Fruit fly (Drosophila melanogaster) whole organism, embryonic: ENCODE measurements around the gene snky.

ENCODE experiments used
- Antp ChIP-seq: fragments of 200-800 bp; sonication (Bioruptor generic); optimal IDR thresholded peaks from 3 replicates; lab custom pipeline; 2016; ENCODE audit warnings: missing biosample characterization, missing genetic modification characterization
- Bteb2 ChIP-seq: fragments of 200-800 bp; sonication (Bioruptor generic); optimal IDR thresholded peaks from 2 replicates; lab custom pipeline; 2016; ENCODE audit warnings: missing biosample characterization, missing genetic modification characterization
- CG10267 ChIP-seq: fragments of 200-800 bp; sonication (Bioruptor generic); optimal IDR thresholded peaks from 2 replicates; lab custom pipeline; 2018; ENCODE audit warnings: missing biosample characterization, mild to moderate bottlenecking, missing genetic modification characterization, moderate library complexity
- CG10565 ChIP-seq: fragments of 200-800 bp; sonication (Bioruptor generic); optimal IDR thresholded peaks from 3 replicates; lab custom pipeline; 2016; ENCODE audit warnings: missing biosample characterization, mild to moderate bottlenecking, missing genetic modification characterization
- CG12659 ChIP-seq: fragments of 200-800 bp; sonication (Bioruptor generic); optimal IDR thresholded peaks from 3 replicates; lab custom pipeline; 2017; ENCODE audit warnings: mild to moderate bottlenecking, missing biosample characterization, missing genetic modification reagents, missing genetic modification characterization
- CG12942 ChIP-seq: fragments of 200-800 bp; sonication (Bioruptor generic); optimal IDR thresholded peaks from 3 replicates; lab custom pipeline; 2016; ENCODE audit warnings: missing biosample characterization, missing genetic modification characterization
- CG14441 ChIP-seq: fragments of 200-800 bp; sonication (Bioruptor generic); IDR thresholded peaks from 2 replicates; pipeline ENCODE4 v1.3.6; 2022; ENCODE audit warnings: missing biosample characterization, missing genetic modification characterization
- CG14710 ChIP-seq: fragments of 200-800 bp; sonication (Bioruptor generic); optimal IDR thresholded peaks from 3 replicates; lab custom pipeline; 2019; ENCODE audit warnings: missing biosample characterization, mild to moderate bottlenecking, missing genetic modification characterization, moderate library complexity
- CG15269 ChIP-seq: fragments of 200-800 bp; sonication (Bioruptor generic); optimal IDR thresholded peaks from 2 replicates; lab custom pipeline; 2018; ENCODE audit warnings: missing biosample characterization, mild to moderate bottlenecking, missing genetic modification characterization, moderate library complexity
- CG1529 ChIP-seq: fragments of 200-800 bp; sonication (Bioruptor generic); optimal IDR thresholded peaks from 3 replicates; lab custom pipeline; 2018; ENCODE audit warnings: missing biosample characterization, missing genetic modification characterization
- CG30403 ChIP-seq: fragments of 200-800 bp; sonication (Bioruptor generic); optimal IDR thresholded peaks from 3 replicates; lab custom pipeline; 2016; ENCODE audit warnings: missing biosample characterization, missing genetic modification characterization
- CG30431 ChIP-seq: fragments of 200-800 bp; sonication (Bioruptor generic); optimal IDR thresholded peaks from 2 replicates; lab custom pipeline; 2017; ENCODE audit warnings: missing biosample characterization, missing genetic modification characterization
- CG31388 ChIP-seq: fragments of 200-800 bp; sonication (Bioruptor generic); optimal IDR thresholded peaks from 2 replicates; lab custom pipeline; 2016; ENCODE audit warnings: missing biosample characterization, missing genetic modification characterization
- CG31441 ChIP-seq: fragments of 200-800 bp; sonication (Bioruptor generic); IDR thresholded peaks from 2 replicates; pipeline ENCODE4 v1.3.6; 2022; ENCODE audit warnings: missing biosample characterization, missing genetic modification characterization
- CG32767 ChIP-seq: fragments of 200-800 bp; sonication (Bioruptor generic); IDR thresholded peaks from 2 replicates; pipeline ENCODE4 v1.3.6; 2022; ENCODE audit warnings: missing biosample characterization, missing genetic modification characterization
- CG32772 ChIP-seq: fragments of 200-800 bp; sonication (Bioruptor generic); IDR thresholded peaks from 2 replicates; pipeline ENCODE4 v1.3.6; 2022; ENCODE audit warnings: missing biosample characterization, missing genetic modification characterization
- CG3281 ChIP-seq: fragments of 200-800 bp; sonication (Bioruptor generic); optimal IDR thresholded peaks from 3 replicates; lab custom pipeline; 2017; ENCODE audit warnings: missing biosample characterization, mild to moderate bottlenecking, missing genetic modification characterization
- CG3726 ChIP-seq: fragments of 200-800 bp; sonication (Bioruptor generic); IDR thresholded peaks from 3 replicates; pipeline ENCODE4, ENCODE4 v1.3.6; 2022; ENCODE audit warnings: missing biosample characterization, missing genetic modification characterization
- CG4820 ChIP-seq: fragments of 200-800 bp; sonication (Bioruptor generic); optimal IDR thresholded peaks from 3 replicates; lab custom pipeline; 2016; ENCODE audit warnings: missing biosample characterization, missing genetic modification characterization
- CG9437 ChIP-seq: fragments of 200-800 bp; sonication (Bioruptor generic); optimal IDR thresholded peaks from 2 replicates; lab custom pipeline; 2018; ENCODE audit warnings: missing biosample characterization, mild to moderate bottlenecking, missing genetic modification characterization
- D19B ChIP-seq: fragments of 200-800 bp; sonication (Bioruptor generic); optimal IDR thresholded peaks from 2 replicates; lab custom pipeline; 2017; ENCODE audit warnings: missing biosample characterization, mild to moderate bottlenecking, missing genetic modification characterization
- Dip3 ChIP-seq: fragments of 200-800 bp; sonication (Bioruptor generic); optimal IDR thresholded peaks from 3 replicates; lab custom pipeline; 2016; ENCODE audit warnings: missing biosample characterization, missing genetic modification characterization
- Doc2 ChIP-seq: fragments of 200-800 bp; sonication (Bioruptor generic); IDR thresholded peaks from 2 replicates; pipeline ENCODE4 v1.3.6; 2022; ENCODE audit warnings: missing biosample characterization, missing genetic modification characterization
- Ets97D ChIP-seq: fragments of 200-800 bp; sonication (Bioruptor generic); optimal IDR thresholded peaks from 3 replicates; lab custom pipeline; 2016; ENCODE audit warnings: missing biosample characterization, missing genetic modification characterization
- Gsc ChIP-seq: fragments of 200-800 bp; sonication (Bioruptor generic); IDR thresholded peaks from 2 replicates; pipeline ENCODE4 v1.3.6; 2022; ENCODE audit warnings: missing biosample characterization, missing genetic modification characterization
- H2.0 ChIP-seq: fragments of 200-800 bp; sonication (Bioruptor generic); IDR thresholded peaks from 2 replicates; pipeline ENCODE4 v1.3.6; 2022; ENCODE audit warnings: missing biosample characterization, missing genetic modification characterization
- HLHmδ ChIP-seq: fragments of 200-800 bp; sonication (Bioruptor generic); optimal IDR thresholded peaks from 2 replicates; lab custom pipeline; 2018; ENCODE audit warnings: missing biosample characterization, mild to moderate bottlenecking, missing genetic modification characterization, moderate library complexity
- Neu2 ChIP-seq: fragments of 200-800 bp; sonication (Bioruptor generic); optimal IDR thresholded peaks from 3 replicates; lab custom pipeline; 2016; ENCODE audit warnings: missing biosample characterization, missing genetic modification characterization, borderline replicate concordance
- Pdp1 ChIP-seq, 2 experiments: fragments of 200-800 bp; sonication (Bioruptor generic); optimal IDR thresholded peaks; 3 replicates each; lab custom pipeline; 2016; ENCODE audit warnings: missing biosample characterization in 2 of 2, missing genetic modification characterization in 2 of 2, mild to moderate bottlenecking in 1 of 2, moderate library complexity in 1 of 2
- Six4 ChIP-seq: fragments of 200-800 bp; sonication (Bioruptor generic); optimal IDR thresholded peaks from 2 replicates; lab custom pipeline; 2016; ENCODE audit warnings: missing biosample characterization, missing genetic modification characterization
- Sox102F ChIP-seq: fragments of 200-800 bp; sonication (Bioruptor generic); optimal IDR thresholded peaks from 2 replicates; lab custom pipeline; 2018; ENCODE audit warnings: missing biosample characterization, mild to moderate bottlenecking, missing genetic modification characterization, moderate library complexity
- YL-1 ChIP-seq: fragments of 200-800 bp; sonication (Bioruptor generic); optimal IDR thresholded peaks from 3 replicates; lab custom pipeline; 2017; ENCODE audit warnings: missing biosample characterization, mild to moderate bottlenecking, missing genetic modification characterization
- caup ChIP-seq: fragments of 200-800 bp; sonication (Bioruptor generic); optimal IDR thresholded peaks from 3 replicates; lab custom pipeline; 2017; ENCODE audit warnings: missing biosample characterization, mild to moderate bottlenecking, missing genetic modification characterization, moderate library complexity; ENCODE audit not compliant: severe bottlenecking
- chif ChIP-seq, 2 experiments: fragments of 200-800 bp; sonication (Bioruptor generic); optimal IDR thresholded peaks; 3 replicates each; lab custom pipeline; 2016; ENCODE audit warnings: missing biosample characterization in 2 of 2, missing genetic modification characterization in 2 of 2
- chm ChIP-seq: fragments of 200-800 bp; sonication (Bioruptor generic); IDR thresholded peaks from 2 replicates; pipeline ENCODE4 v1.3.6; 2022; ENCODE audit warnings: missing biosample characterization, missing genetic modification characterization
- crp ChIP-seq, 2 experiments: fragments of 200-800 bp; sonication (Bioruptor generic); optimal IDR thresholded peaks; 2 replicates in 1 of 2; 3 replicates in 1 of 2; lab custom pipeline; 2017; ENCODE audit warnings: missing biosample characterization in 2 of 2, missing genetic modification characterization in 2 of 2, mild to moderate bottlenecking in 1 of 2, moderate library complexity in 1 of 2
- gem ChIP-seq: fragments of 200-800 bp; sonication (Bioruptor generic); optimal IDR thresholded peaks from 2 replicates; lab custom pipeline; 2019; ENCODE audit warnings: missing biosample characterization, mild to moderate bottlenecking, missing genetic modification characterization, moderate library complexity
- grau ChIP-seq: fragments of 200-800 bp; optimal IDR thresholded peaks from 3 replicates; lab custom pipeline; 2019; ENCODE audit warnings: missing biosample characterization, mild to moderate bottlenecking, missing genetic modification characterization, moderate library complexity
- gsb ChIP-seq: fragments of 200-800 bp; sonication (Bioruptor generic); IDR thresholded peaks from 2 replicates; pipeline ENCODE4 v1.3.6; 2022; ENCODE audit warnings: missing biosample characterization, missing genetic modification characterization
- lilli ChIP-seq: fragments of 200-800 bp; sonication (Bioruptor generic); optimal IDR thresholded peaks from 3 replicates; lab custom pipeline; 2016; ENCODE audit warnings: missing biosample characterization, missing genetic modification characterization
- lov ChIP-seq, 2 experiments: fragments of 200-800 bp in 1 of 2; fragments of >200 bp in 1 of 2; sonication (Bioruptor generic) in 1 of 2; IDR thresholded peaks in 1 of 2; optimal IDR thresholded peaks in 1 of 2; 2 replicates in 1 of 2; 3 replicates in 1 of 2; pipeline versions ENCODE4 v1.3.6 to Lab custom; 2017 to 2022; ENCODE audit warnings: missing biosample characterization in 1 of 2, missing genetic modification characterization in 1 of 2
- nom ChIP-seq: fragments of 200-800 bp; sonication (Bioruptor generic); optimal IDR thresholded peaks from 2 replicates; lab custom pipeline; 2017; ENCODE audit warnings: missing biosample characterization, missing genetic modification characterization, mild to moderate bottlenecking, moderate library complexity, missing genetic modification reagents
- pita ChIP-seq: fragments of 200-800 bp; sonication (Bioruptor generic); optimal IDR thresholded peaks from 2 replicates; lab custom pipeline; 2017; ENCODE audit warnings: missing biosample characterization, mild to moderate bottlenecking, missing genetic modification characterization
- pros ChIP-seq: fragments of 200-800 bp; sonication (Bioruptor generic); optimal IDR thresholded peaks from 3 replicates; lab custom pipeline; 2019; ENCODE audit warnings: missing biosample characterization, mild to moderate bottlenecking, missing genetic modification characterization, moderate library complexity
- pzg ChIP-seq: fragments of 200-800 bp; sonication (Bioruptor generic); optimal IDR thresholded peaks from 3 replicates; lab custom pipeline; 2018; ENCODE audit warnings: missing biosample characterization, mild to moderate bottlenecking, missing genetic modification characterization, moderate library complexity
- repo ChIP-seq: fragments of 200-800 bp; sonication (Bioruptor generic); optimal IDR thresholded peaks from 2 replicates; lab custom pipeline; 2016; ENCODE audit warnings: missing biosample characterization, missing genetic modification characterization
- row ChIP-seq: fragments of 200-800 bp; sonication (Bioruptor generic); IDR thresholded peaks from 3 replicates; pipeline ENCODE4 v1.3.6; 2022; ENCODE audit warnings: missing biosample characterization, missing genetic modification characterization
- stwl ChIP-seq: fragments of 200-800 bp; sonication (Bioruptor generic); optimal IDR thresholded peaks from 3 replicates; lab custom pipeline; 2018; ENCODE audit warnings: missing biosample characterization, mild to moderate bottlenecking, missing genetic modification characterization, moderate library complexity
- zf30C ChIP-seq: fragments of 200-800 bp; sonication (Bioruptor generic); optimal IDR thresholded peaks from 3 replicates; lab custom pipeline; 2018; ENCODE audit warnings: missing biosample characterization, mild to moderate bottlenecking, missing genetic modification characterization

Gene snky

DNA sequence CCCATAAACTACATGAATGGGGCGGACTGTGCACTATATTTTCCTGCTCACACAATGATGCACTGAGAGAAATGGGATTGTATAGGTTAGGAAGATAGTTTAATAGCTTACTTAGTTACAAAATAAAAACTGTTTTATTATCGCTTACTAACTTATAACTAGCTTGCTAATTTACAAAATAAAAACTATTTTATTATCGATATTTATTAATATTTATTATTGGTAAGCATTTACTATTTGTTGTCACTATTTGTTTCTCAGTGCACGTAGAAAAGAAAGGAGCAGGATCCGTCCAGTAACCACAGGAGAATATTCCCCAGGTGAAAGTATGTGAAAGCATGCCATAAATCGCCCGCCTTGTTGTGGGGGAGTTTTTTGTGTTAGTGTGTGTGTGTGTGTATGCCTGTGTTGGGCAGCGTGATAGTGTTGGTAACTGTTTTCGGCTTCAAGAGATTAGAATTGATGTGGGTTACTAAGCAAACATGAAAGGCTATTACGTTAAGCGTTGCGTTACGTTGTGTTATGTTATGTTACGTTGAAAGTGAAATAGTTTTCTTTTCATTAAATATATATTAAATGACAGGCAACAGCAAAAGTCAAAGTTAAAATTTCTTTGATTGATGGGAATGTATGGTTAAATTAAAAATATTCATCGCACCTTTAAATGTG is 49.2 kb downstream of the snky start (continued):
- no peak for TF ChIP-seq zf30C
- peak; percentile 31 for TF ChIP-seq CG10267 (tag; lab: Kevin White, UChicago)
- no peak for TF ChIP-seq Gsc (GFP tag; lab: Robert Waterston, UW)
- no peak for TF ChIP-seq Ets97D (GFP tag; lab: Kevin White, UChicago)
- TF ChIP-seq YL-1, result no peak
- TF ChIP-seq Bteb2 (GFP tag; lab: Kevin White, UChicago), result no peak
- peak; percentile 17 for TF ChIP-seq CG14710 (tag; lab: Kevin White, UChicago)
- no peak for TF ChIP-seq CG31388 (GFP tag; lab: Kevin White, UChicago)
- TF ChIP-seq CG10565 (GFP tag; lab: Kevin White, UChicago), result no peak
- no peak for TF ChIP-seq nom (GFP tag; lab: Kevin White, UChicago)
- TF ChIP-seq lilli (GFP tag; lab: Kevin White, UChicago), result no peak
- TF ChIP-seq pros (GFP tag; lab: Kevin White, UChicago), result no peak
- TF ChIP-seq Antp (GFP tag; lab: Kevin White, UChicago), result no peak
- no peak for TF ChIP-seq caup (GFP tag; lab: Kevin White, UChicago)
- peak; percentile 84 for TF ChIP-seq CG9437 (GFP tag; lab: Kevin White, UChicago)
- no peak for TF ChIP-seq gsb (GFP tag; lab: Robert Waterston, UW)
- no peak for TF ChIP-seq CG32767 (GFP tag; lab: Robert Waterston, UW)
- no peak for TF ChIP-seq CG14441 (GFP tag; lab: Robert Waterston, UW)
- TF ChIP-seq repo, result no peak
- TF ChIP-seq CG3281 (GFP tag; lab: Kevin White, UChicago), result no peak
- TF ChIP-seq pzg, result no peak
- TF ChIP-seq pita, result no peak
- TF ChIP-seq CG30431 (GFP tag; lab: Kevin White, UChicago), result no peak
- TF ChIP-seq CG12942 (GFP tag; lab: Kevin White, UChicago), result no peak
- no peak for TF ChIP-seq chm (GFP tag; lab: Robert Waterston, UW)
- no peak for TF ChIP-seq CG4820 (GFP tag; lab: Kevin White, UChicago)
- TF ChIP-seq CG12659 (GFP tag; lab: Kevin White, UChicago), result no peak
- TF ChIP-seq chif (GFP tag; optimal IDR thresholded peaks at IDR 0.05; lab: Kevin White, UChicago), result no peak
- TF ChIP-seq Sox102F, result peak; percentile 28
- TF ChIP-seq gem (tag; lab: Kevin White, UChicago), result peak; percentile 51
- TF ChIP-seq H2.0 (GFP tag; lab: Robert Waterston, UW), result no peak
- no peak for TF ChIP-seq Neu2 (GFP tag; lab: Kevin White, UChicago)
- no peak for TF ChIP-seq crp (GFP tag; optimal IDR thresholded peaks at IDR 0.05; lab: Kevin White, UChicago)
- no peak for TF ChIP-seq CG1529 (GFP tag; lab: Kevin White, UChicago)
- no peak for TF ChIP-seq Dip3 (GFP tag; lab: Kevin White, UChicago)
- TF ChIP-seq CG15269 (tag; lab: Kevin White, UChicago), result no peak
- TF ChIP-seq CG3726 (GFP tag; lab: Robert Waterston, UW), result no peak
- peak; percentile 44; the same call in 2 of the 3 replicates for TF ChIP-seq row
- TF ChIP-seq CG30403, result peak; percentile 19
- peak; percentile 93 for TF ChIP-seq stwl (tag; lab: Kevin White, UChicago)
- TF ChIP-seq Doc2 (GFP tag; lab: Robert Waterston, UW), result no peak
- no peak for TF ChIP-seq CG32772 (GFP tag; lab: Robert Waterston, UW)
- TF ChIP-seq D19B (GFP tag; lab: Kevin White, UChicago), result no peak
- no peak for TF ChIP-seq HLHmδ
- TF ChIP-seq CG31441 (GFP tag; lab: Robert Waterston, UW), result peak; percentile 51; the same call in 1 of the 2 replicates
- no peak for TF ChIP-seq Six4
- TF ChIP-seq lov (optimal IDR thresholded peaks at IDR 0.05; lab: Kevin White, UChicago), result no peak
- TF ChIP-seq lov (GFP tag; IDR thresholded peaks at IDR 0.05; lab: Robert Waterston, UW), result no peak
- peak; percentile 18 for TF ChIP-seq grau (tag; lab: Kevin White, UChicago)
- no peak for TF ChIP-seq Pdp1 (GFP tag; optimal IDR thresholded peaks at IDR 0.05; lab: Kevin White, UChicago)
